Worm (Caenorhabditis elegans) whole organism, L1 larva: ENCODE measurements around the gene C25E10.16.

ENCODE experiments used
- C04F5.9 ChIP-seq: sonication (generic microtip); optimal IDR thresholded peaks from 2 replicates; lab custom pipeline; 2016; ENCODE audit warnings: missing genetic modification characterization, missing compliant biosample characterization
- ces-1 ChIP-seq: fragments of 150-350 bp; optimal IDR thresholded peaks from 2 replicates; lab custom pipeline; 2014; ENCODE audit warnings: missing biosample characterization, missing genetic modification reagents, missing genetic modification characterization
- elt-3 ChIP-seq, 6 experiments: fragments of 150-350 bp in 1 of 6; sonication (generic microtip); optimal IDR thresholded peaks; 2 replicates each; lab custom pipeline; 2017 to 2018; ENCODE audit warnings: missing biosample characterization in 6 of 6, missing genetic modification characterization in 6 of 6, inconsistent platforms in 1 of 6
- ets-5 ChIP-seq: fragments of 200-800 bp; sonication (Bioruptor generic); IDR thresholded peaks from 2 replicates; pipeline ENCODE4 v1.3.6; 2022; ENCODE audit warnings: missing genetic modification characterization, missing compliant biosample characterization
- lin-13 ChIP-seq: fragments of 150-350 bp; optimal IDR thresholded peaks from 2 replicates; lab custom pipeline; 2014; ENCODE audit warnings: missing biosample characterization, missing genetic modification reagents, missing genetic modification characterization
- lsy-2 ChIP-seq, 2 experiments: fragments of 150-350 bp; optimal IDR thresholded peaks; 2 replicates each; lab custom pipeline; 2014; ENCODE audit warnings: missing biosample characterization in 2 of 2, missing genetic modification characterization in 2 of 2
- nhr-237 ChIP-seq: fragments of 150-350 bp; optimal IDR thresholded peaks from 2 replicates; lab custom pipeline; 2014; ENCODE audit warnings: missing biosample characterization, missing genetic modification characterization
- nhr-76 ChIP-seq: sonication (generic microtip); optimal IDR thresholded peaks from 2 replicates; lab custom pipeline; 2017; ENCODE audit warnings: missing biosample characterization, missing genetic modification characterization
- pax-3 ChIP-seq: fragments of 200-800 bp; sonication (Bioruptor generic); optimal IDR thresholded peaks from 2 replicates; lab custom pipeline; 2018; ENCODE audit warnings: mild to moderate bottlenecking, missing genetic modification characterization, moderate library complexity, missing compliant biosample characterization
- snpc-4 ChIP-seq: fragments of 150-350 bp; optimal IDR thresholded peaks from 2 replicates; lab custom pipeline; 2014; ENCODE audit warnings: missing biosample characterization, missing genetic modification characterization
- swsn-7 ChIP-seq: sonication (generic microtip); optimal IDR thresholded peaks from 2 replicates; lab custom pipeline; 2016; ENCODE audit warnings: missing genetic modification characterization, missing compliant biosample characterization
- tbx-2 ChIP-seq: sonication (generic microtip); optimal IDR thresholded peaks from 2 replicates; lab custom pipeline; 2016; ENCODE audit warnings: missing genetic modification characterization, missing compliant biosample characterization
- xbp-1 ChIP-seq: sonication (generic microtip); optimal IDR thresholded peaks from 2 replicates; lab custom pipeline; 2016; ENCODE audit warnings: missing genetic modification characterization, missing compliant biosample characterization
- zag-1 ChIP-seq: fragments of 150-350 bp; optimal IDR thresholded peaks from 2 replicates; lab custom pipeline; 2014; ENCODE audit warnings: missing biosample characterization, missing genetic modification characterization

DNA sequence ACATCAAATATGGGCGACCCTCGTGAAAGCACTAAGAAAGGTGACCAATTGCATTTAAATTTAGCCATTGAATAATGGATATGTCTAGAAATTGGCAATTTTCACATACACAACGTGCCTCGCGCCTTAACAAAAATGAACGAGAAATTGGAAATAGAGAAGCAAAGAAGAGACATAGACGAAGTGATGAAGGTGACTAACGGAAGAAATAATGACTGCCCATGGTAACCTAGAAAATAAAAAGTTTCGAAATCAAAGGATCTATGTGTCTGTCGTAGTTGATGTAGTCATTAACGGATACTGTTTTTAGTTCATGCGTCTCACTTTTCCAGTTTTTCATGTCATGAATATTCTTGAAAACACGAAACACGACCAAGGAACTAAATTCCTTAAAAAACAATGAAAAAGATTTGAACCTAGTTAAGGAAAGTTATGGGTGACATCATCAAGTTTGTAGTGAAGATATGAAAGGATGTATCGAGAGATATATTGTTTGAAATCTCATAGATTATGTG, 18.8 kb upstream of the C25E10.16 start:
- TF ChIP-seq nhr-237 (tag; lab: Kevin White, UChicago) (no peak), elt-3 (tag; optimal IDR thresholded peaks at IDR 0.05; lab: Kevin White, UChicago) (no peak), xbp-1 (tag; lab: Kevin White, UChicago) (no peak), C04F5.9 (tag; lab: Kevin White, UChicago) (no peak), snpc-4 (tag; lab: Kevin White, UChicago) (no peak), pax-3 (tag; lab: Kevin White, UChicago) (no peak), lsy-2 (tag; optimal IDR thresholded peaks at IDR 0.05; lab: Kevin White, UChicago) (no peak), swsn-7 (tag; lab: Kevin White, UChicago) (no peak), lin-13 (GFP tag; lab: Kevin White, UChicago) (no peak), nhr-76 (tag; lab: Kevin White, UChicago) (no peak), ets-5 (GFP tag; lab: Robert Waterston, UW) (no peak), tbx-2 (tag; lab: Kevin White, UChicago) (no peak), zag-1 (no peak), ces-1 (no peak)
